Worm (Caenorhabditis elegans) whole organism, L4/young adult: ENCODE measurements around the gene clec-149.

Experiments
- W03F9.2 ChIP-seq: fragments of 150-350 bp; optimal IDR thresholded peaks from 2 replicates; lab custom pipeline; 2014; ENCODE audit warnings: missing biosample characterization, missing genetic modification characterization
- dao-5 ChIP-seq: sonication (generic microtip); optimal IDR thresholded peaks from 2 replicates; lab custom pipeline; 2016; ENCODE audit warnings: missing genotype, missing genetic modification characterization, moderate library complexity, missing compliant biosample characterization
- him-1 ChIP-seq: sonication (generic microtip); optimal IDR thresholded peaks from 2 replicates; lab custom pipeline; 2016; ENCODE audit warnings: missing genotype, missing genetic modification reagents, missing genetic modification characterization, missing compliant biosample characterization

- no peak for TF ChIP-seq dao-5
- TF ChIP-seq him-1 (tag; lab: Kevin White, UChicago), result peak; percentile 31
- TF ChIP-seq W03F9.2 (tag; lab: Kevin White, UChicago), result peak; percentile 78
Observed at ce11 chrIII:833711-834442, 10.9 kb downstream of the clec-149 start.
